Worm (Caenorhabditis elegans) whole organism, young adult: ENCODE measurements around the gene C50H11.13.
A peak's percentile ranks its signal among the peaks of the same experiment; 100 is the strongest.

Experiments used
- C17E4.6 ChIP-seq: fragments of 200-800 bp; sonication (Bioruptor generic); IDR thresholded peaks from 2 replicates; pipeline ENCODE4 v1.3.6; 2022; ENCODE audit warnings: missing genetic modification reagents, missing genetic modification characterization, missing compliant biosample characterization
- F39B2.1 ChIP-seq: fragments of 200-800 bp; sonication (Bioruptor generic); IDR thresholded peaks from 2 replicates; pipeline ENCODE4 v1.3.6; 2022; ENCODE audit warnings: missing genetic modification reagents, missing genetic modification characterization, missing compliant biosample characterization
- F57C9.4 ChIP-seq: sonication (generic microtip); optimal IDR thresholded peaks from 2 replicates; lab custom pipeline; 2017; ENCODE audit warnings: mild to moderate bottlenecking, missing genetic modification characterization, missing compliant biosample characterization
- Y56A3A.18 ChIP-seq: fragments of 200-800 bp; sonication (Bioruptor generic); IDR thresholded peaks from 2 replicates; pipeline ENCODE4 v1.3.6; 2022; ENCODE audit warnings: missing genetic modification reagents, missing genetic modification characterization, missing compliant biosample characterization
- Y95B8A.8 ChIP-seq: fragments of 200-800 bp; sonication (Bioruptor generic); IDR thresholded peaks from 2 replicates; pipeline ENCODE4 v1.3.6; 2022; ENCODE audit warnings: missing genetic modification reagents, missing genetic modification characterization, missing compliant biosample characterization
- akir-1 ChIP-seq: fragments of 200-800 bp; sonication (Bioruptor generic); optimal IDR thresholded peaks from 2 replicates; lab custom pipeline; 2018; ENCODE audit warnings: mild to moderate bottlenecking, missing genetic modification characterization, moderate library complexity, missing compliant biosample characterization
- ama-1 ChIP-seq, 3 experiments: fragments of 150-350 bp in 1 of 3; sonication (generic microtip) in 2 of 3; optimal IDR thresholded peaks; 2 replicates each; lab custom pipeline; 2014 to 2018; ENCODE audit warnings: missing biosample characterization in 2 of 3, missing genetic modification characterization in 2 of 3, missing genetic modification reagents in 2 of 3
- attf-3 ChIP-seq: fragments of 200-800 bp; sonication (Bioruptor generic); conservative IDR thresholded peaks from 2 replicates; pipeline ENCODE4 v1.3.6; 2022; ENCODE audit warnings: missing genetic modification reagents, missing genetic modification characterization, missing compliant biosample characterization
- ccch-3 ChIP-seq: fragments of 200-800 bp; sonication (Bioruptor generic); optimal IDR thresholded peaks from 2 replicates; lab custom pipeline; 2018; ENCODE audit warnings: mild to moderate bottlenecking, missing genetic modification characterization, missing compliant biosample characterization
- ceh-100 ChIP-seq: fragments of 200-800 bp; sonication (Bioruptor generic); IDR thresholded peaks from 2 replicates; pipeline ENCODE4 v1.3.6; 2022; ENCODE audit warnings: missing genetic modification reagents, missing genetic modification characterization, missing compliant biosample characterization
- ceh-79 ChIP-seq: sonication (generic microtip); optimal IDR thresholded peaks from 2 replicates; lab custom pipeline; 2017; ENCODE audit warnings: mild to moderate bottlenecking, missing genetic modification characterization, missing compliant biosample characterization
- ceh-91 ChIP-seq: fragments of 200-800 bp; sonication (Bioruptor generic); IDR thresholded peaks from 2 replicates; pipeline ENCODE4 v1.3.6; 2022; ENCODE audit warnings: missing genetic modification reagents, missing genetic modification characterization, missing compliant biosample characterization
- efl-1 ChIP-seq: fragments of 150-350 bp; optimal IDR thresholded peaks from 2 replicates; lab custom pipeline; 2014; ENCODE audit warnings: missing biosample characterization, missing genetic modification reagents, missing genetic modification characterization
- ekl-4 ChIP-seq: fragments of 200-800 bp; sonication (Bioruptor generic); IDR thresholded peaks from 2 replicates; pipeline ENCODE4 v1.3.6; 2022; ENCODE audit warnings: missing genetic modification reagents, missing genetic modification characterization, missing compliant biosample characterization
- ets-4 ChIP-seq: fragments of 200-800 bp; sonication (Bioruptor generic); optimal IDR thresholded peaks from 2 replicates; lab custom pipeline; 2018; ENCODE audit warnings: mild to moderate bottlenecking, missing genetic modification characterization, missing compliant biosample characterization
- hlh-12 ChIP-seq: sonication (generic microtip); optimal IDR thresholded peaks from 2 replicates; lab custom pipeline; 2016; ENCODE audit warnings: missing genetic modification characterization, missing compliant biosample characterization
- hmg-1.2 ChIP-seq: fragments of 200-800 bp; sonication (Bioruptor generic); IDR thresholded peaks from 2 replicates; pipeline ENCODE4 v1.3.6; 2022; ENCODE audit warnings: missing genetic modification reagents, missing genetic modification characterization, missing compliant biosample characterization
- hrde-1 ChIP-seq: sonication (generic microtip); optimal IDR thresholded peaks from 2 replicates; lab custom pipeline; 2016; ENCODE audit warnings: missing genetic modification characterization, mild to moderate bottlenecking, missing compliant biosample characterization, moderate library complexity, missing genotype, missing genetic modification reagents, borderline replicate concordance
- lin-35 ChIP-seq, 3 experiments: fragments of 150-350 bp in 2 of 3; sonication (generic microtip) in 1 of 3; optimal IDR thresholded peaks; 2 replicates each; lab custom pipeline; 2014 to 2018; ENCODE audit warnings: missing biosample characterization in 3 of 3, missing genetic modification characterization in 3 of 3, missing genetic modification reagents in 3 of 3
- lin-40 ChIP-seq: sonication (generic microtip); optimal IDR thresholded peaks from 2 replicates; lab custom pipeline; 2016; ENCODE audit warnings: missing genetic modification characterization, mild to moderate bottlenecking, missing compliant biosample characterization, missing genotype, missing genetic modification reagents
- lsy-27 ChIP-seq: sonication (generic microtip); optimal IDR thresholded peaks from 2 replicates; lab custom pipeline; 2017; ENCODE audit warnings: missing genetic modification characterization, mild to moderate bottlenecking, missing compliant biosample characterization, antibody characterized with exemption, missing genotype, borderline replicate concordance; ENCODE audit not compliant: insufficient read depth
- madf-6 ChIP-seq: fragments of 200-800 bp; sonication (Bioruptor generic); IDR thresholded peaks from 2 replicates; pipeline ENCODE4 v1.3.6; 2022; ENCODE audit warnings: missing genetic modification reagents, missing genetic modification characterization, missing compliant biosample characterization
- mel-28 ChIP-seq: sonication (generic microtip); optimal IDR thresholded peaks from 2 replicates; lab custom pipeline; 2016; ENCODE audit warnings: borderline replicate concordance, mild to moderate bottlenecking, missing genetic modification characterization, missing compliant biosample characterization
- nhr-80 ChIP-seq: sonication (generic microtip); optimal IDR thresholded peaks from 2 replicates; lab custom pipeline; 2016; ENCODE audit warnings: missing genetic modification characterization, missing compliant biosample characterization
- pha-4 ChIP-seq: fragments of 150-350 bp; sonication (generic microtip); optimal IDR thresholded peaks from 2 replicates; lab custom pipeline; 2014; ENCODE audit warnings: missing biosample characterization, missing genetic modification reagents, missing genetic modification characterization
- rec-8 ChIP-seq, 2 experiments: sonication (generic microtip); optimal IDR thresholded peaks; 2 replicates each; lab custom pipeline; 2016; ENCODE audit warnings: mild to moderate bottlenecking in 2 of 2, missing genetic modification characterization in 2 of 2, missing genetic modification reagents in 2 of 2, missing genotype in 2 of 2, missing biosample characterization in 1 of 2, missing compliant biosample characterization in 1 of 2, moderate library complexity in 1 of 2
- repo-1 ChIP-seq: sonication (generic microtip); optimal IDR thresholded peaks from 2 replicates; lab custom pipeline; 2017; ENCODE audit warnings: mild to moderate bottlenecking, missing genetic modification characterization, missing compliant biosample characterization
- snpc-4 ChIP-seq, 5 experiments: fragments of 150-350 bp in 1 of 5; sonication (generic microtip) in 4 of 5; optimal IDR thresholded peaks; 2 replicates each; lab custom pipeline; 2014 to 2018; ENCODE audit warnings: missing genetic modification characterization in 5 of 5, missing biosample characterization in 3 of 5, antibody characterized with exemption in 2 of 5, mild to moderate bottlenecking in 2 of 5, missing compliant biosample characterization in 2 of 5, missing genotype in 2 of 5, moderate library complexity in 2 of 5, missing genetic modification reagents in 1 of 5
- sptf-2 ChIP-seq: fragments of 200-800 bp; sonication (Bioruptor generic); optimal IDR thresholded peaks from 2 replicates; lab custom pipeline; 2018; ENCODE audit warnings: mild to moderate bottlenecking, missing genetic modification characterization, missing compliant biosample characterization
- xnd-1 ChIP-seq: sonication (generic microtip); optimal IDR thresholded peaks from 2 replicates; lab custom pipeline; 2016; ENCODE audit warnings: missing genotype, missing genetic modification reagents, missing genetic modification characterization, missing compliant biosample characterization
- ztf-18 ChIP-seq: sonication (generic microtip); optimal IDR thresholded peaks from 2 replicates; lab custom pipeline; 2016; ENCODE audit warnings: missing genotype, mild to moderate bottlenecking, missing genetic modification characterization, missing compliant biosample characterization
- ztf-25 ChIP-seq: fragments of 200-800 bp; sonication (Bioruptor generic); IDR thresholded peaks from 2 replicates; pipeline ENCODE4 v1.3.6; 2022; ENCODE audit warnings: missing genetic modification reagents, missing genetic modification characterization, missing compliant biosample characterization
- ztf-3 ChIP-seq: fragments of 200-800 bp; sonication (Bioruptor generic); optimal IDR thresholded peaks from 2 replicates; lab custom pipeline; 2018; ENCODE audit warnings: mild to moderate bottlenecking, missing genetic modification characterization, missing compliant biosample characterization
- ztf-6 ChIP-seq: fragments of 200-800 bp; sonication (Bioruptor generic); IDR thresholded peaks from 2 replicates; pipeline ENCODE4 v1.3.6; 2022; ENCODE audit warnings: missing genetic modification reagents, missing genetic modification characterization, missing compliant biosample characterization

C50H11.13 gene

ce11 chrV:3100527-3100926 is 29.1 kb upstream of the C50H11.13 start:
- TF ChIP-seq snpc-4 (GFP tag; optimal IDR thresholded peaks at IDR 0.05; lab: Kevin White, UChicago) (no peak), snpc-4 (tag; optimal IDR thresholded peaks at IDR 0.05; lab: Kevin White, UChicago) (peak in 1 of 4 experiments; percentile 53), F57C9.4 (tag; lab: Kevin White, UChicago) (no peak)

- TF ChIP-seq rec-8 (tag; optimal IDR thresholded peaks at IDR 0.05; lab: Kevin White, UChicago) (no peak), nhr-80 (tag; lab: Kevin White, UChicago) (peak; percentile 8), ceh-79 (tag; lab: Kevin White, UChicago) (no peak), efl-1 (GFP tag; lab: Kevin White, UChicago) (no peak), hmg-1.2 (GFP tag; lab: Robert Waterston, UW) (peak; percentile 34; the same call in 1 of the 2 replicates)
Observed at ce11 chrV:3094351-3094750, 22.9 kb upstream of the C50H11.13 start, which contains the start of gene cyp-33C9. Gene cyp-33C9, minus strand, starts transcription at chrV:3094561.

DNA sequence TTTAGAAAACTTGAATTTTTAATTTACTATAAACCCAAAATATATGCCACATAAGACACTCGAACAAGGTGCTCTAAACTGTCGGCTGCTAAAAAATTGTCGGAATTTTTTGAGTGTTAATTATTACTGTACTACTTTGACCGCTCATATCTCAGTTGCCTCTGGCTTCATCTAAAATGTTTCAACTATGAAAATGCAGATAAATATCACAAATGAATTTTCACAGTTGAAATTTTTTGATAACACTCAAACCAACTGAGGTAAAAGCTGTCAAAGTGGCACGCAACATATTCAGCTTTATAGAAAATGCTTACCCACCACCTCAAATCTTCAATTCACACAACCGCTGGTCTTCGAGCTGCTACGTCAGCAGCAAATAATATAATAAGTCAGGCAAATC is 17.3 kb upstream of the C50H11.13 start, which contains the start of gene acs-21:
Gene acs-21 (plus strand): TSS at position 301 of the 400 bp plus-strand sequence.
- TF ChIP-seq ztf-6 (GFP tag; lab: Robert Waterston, UW): no peak
- no peak for TF ChIP-seq ceh-91 (GFP tag; lab: Robert Waterston, UW)
- TF ChIP-seq hmg-1.2 (GFP tag; lab: Robert Waterston, UW): no peak
- no peak for TF ChIP-seq rec-8 (tag; optimal IDR thresholded peaks at IDR 0.05; lab: Kevin White, UChicago)
- TF ChIP-seq ekl-4 (GFP tag; lab: Robert Waterston, UW): no peak
- TF ChIP-seq lin-40: no peak
- no peak for TF ChIP-seq C17E4.6 (GFP tag; lab: Robert Waterston, UW)

DNA sequence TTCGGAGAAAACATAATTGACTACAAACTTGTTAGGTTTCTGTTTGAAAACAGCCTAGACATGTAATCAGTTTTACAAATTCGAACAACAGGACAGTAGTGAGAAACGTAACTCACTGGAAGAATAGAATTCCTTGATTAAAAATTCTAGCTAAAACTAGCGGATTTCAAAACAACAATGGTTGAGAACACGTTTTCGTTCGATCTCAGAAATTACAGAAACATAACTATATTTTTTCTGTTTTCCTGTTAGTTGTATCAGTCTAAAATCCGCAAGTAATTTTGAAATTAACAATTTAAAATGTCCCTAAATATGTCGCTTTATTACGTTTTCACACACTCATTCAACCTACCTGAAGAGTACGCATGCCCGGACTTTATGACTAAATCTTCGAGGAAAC is 14.8 kb upstream of the C50H11.13 start, which contains the start of gene srt-8:
Gene srt-8 (plus strand): TSS at position 301 of the 400 bp plus-strand sequence.
- TF ChIP-seq mel-28 (tag; lab: Kevin White, UChicago) (no peak), xnd-1 (tag; lab: Kevin White, UChicago) (no peak), ets-4 (GFP tag; lab: Kevin White, UChicago) (no peak), ccch-3 (GFP tag; lab: Kevin White, UChicago) (no peak), repo-1 (no peak), attf-3 (no peak), ztf-18 (no peak), lsy-27 (tag; lab: Kevin White, UChicago) (no peak), hlh-12 (tag; lab: Kevin White, UChicago) (no peak), akir-1 (GFP tag; lab: Kevin White, UChicago) (no peak), lin-35 (GFP tag; optimal IDR thresholded peaks at IDR 0.05; lab: Kevin White, UChicago) (no peak), ztf-25 (GFP tag; lab: Robert Waterston, UW) (no peak), Y95B8A.8 (GFP tag; lab: Robert Waterston, UW) (no peak)

DNA sequence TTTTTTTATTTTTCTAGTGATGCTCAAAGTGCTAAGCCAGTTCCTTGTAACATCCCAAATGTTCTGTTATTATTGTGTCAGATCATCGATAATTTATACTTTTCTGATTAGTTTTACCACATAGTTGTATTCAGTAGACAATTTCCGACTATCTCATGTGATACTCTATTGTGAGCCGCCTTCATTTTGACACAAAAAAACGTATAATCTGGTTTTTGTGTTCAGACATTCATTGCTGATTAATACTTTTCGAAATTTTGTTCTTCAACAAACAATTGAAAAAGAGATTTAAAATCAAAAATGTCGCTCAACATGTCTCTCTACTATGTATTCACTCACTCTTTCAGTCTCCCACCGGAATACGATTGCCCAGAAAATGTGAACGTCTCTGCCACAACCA is 10.0 kb upstream of the C50H11.13 start, which contains the start of gene srt-7:
Gene srt-7 (plus strand): TSS at position 301 of the 400 bp plus-strand sequence.
- TF ChIP-seq ztf-3 (GFP tag; lab: Kevin White, UChicago) (no peak), sptf-2 (no peak), hrde-1 (no peak), rec-8 (tag; optimal IDR thresholded peaks at IDR 0.05; lab: Kevin White, UChicago) (no peak), pha-4 (tag; lab: Kevin White, UChicago) (no peak), ztf-18 (no peak), ceh-100 (no peak), madf-6 (no peak), F39B2.1 (GFP tag; lab: Robert Waterston, UW) (no peak), Y56A3A.18 (no peak), ama-1 (optimal IDR thresholded peaks at IDR 0.05; lab: Kevin White, UChicago) (no peak), ama-1 (GFP tag; optimal IDR thresholded peaks at IDR 0.05; lab: Kevin White, UChicago) (no peak)
